Fruit fly (Drosophila melanogaster) whole organism, embryonic: Measurements from ENCODE around the gene CG6163.

ENCODE experiments used
- Antp ChIP-seq: fragments of 200-800 bp; sonication (Bioruptor generic); optimal IDR thresholded peaks from 3 replicates; lab custom pipeline; 2016; ENCODE audit warnings: missing biosample characterization, missing genetic modification characterization
- Atf6 ChIP-seq: fragments of 200-800 bp; sonication (Bioruptor generic); IDR thresholded peaks from 2 replicates; pipeline ENCODE4 v1.3.6; 2022; ENCODE audit warnings: missing biosample characterization, missing genetic modification characterization
- Blimp-1 ChIP-seq: fragments of 200-800 bp; sonication (Bioruptor generic); optimal IDR thresholded peaks from 3 replicates; lab custom pipeline; 2018; ENCODE audit warnings: missing biosample characterization, missing genetic modification characterization, mild to moderate bottlenecking, moderate library complexity, missing genetic modification reagents
- CG11456 ChIP-seq: fragments of 200-800 bp; sonication (Bioruptor generic); IDR thresholded peaks from 3 replicates; pipeline ENCODE4 v1.3.6; 2022; ENCODE audit warnings: missing biosample characterization, missing genetic modification characterization
- CG12219 ChIP-seq: fragments of 200-800 bp; sonication (Bioruptor generic); optimal IDR thresholded peaks from 3 replicates; lab custom pipeline; 2018; ENCODE audit warnings: missing biosample characterization, mild to moderate bottlenecking, missing genetic modification characterization
- CG12769 ChIP-seq: fragments of 200-800 bp; sonication (Bioruptor generic); optimal IDR thresholded peaks from 2 replicates; lab custom pipeline; 2019; ENCODE audit warnings: missing biosample characterization, mild to moderate bottlenecking, missing genetic modification characterization, moderate library complexity
- CG14441 ChIP-seq: fragments of 200-800 bp; sonication (Bioruptor generic); IDR thresholded peaks from 2 replicates; pipeline ENCODE4 v1.3.6; 2022; ENCODE audit warnings: missing biosample characterization, missing genetic modification characterization
- CG3163 ChIP-seq: fragments of 200-800 bp; sonication (Bioruptor generic); optimal IDR thresholded peaks from 3 replicates; lab custom pipeline; 2016; ENCODE audit warnings: missing biosample characterization, missing genetic modification characterization
- CG32532 ChIP-seq: fragments of 200-800 bp; sonication (Bioruptor generic); IDR thresholded peaks from 2 replicates; pipeline ENCODE4 v1.3.6; 2022; ENCODE audit warnings: missing biosample characterization, missing genetic modification characterization
- CG3281 ChIP-seq: fragments of 200-800 bp; sonication (Bioruptor generic); optimal IDR thresholded peaks from 3 replicates; lab custom pipeline; 2017; ENCODE audit warnings: missing biosample characterization, mild to moderate bottlenecking, missing genetic modification characterization
- CG34224 ChIP-seq: fragments of 200-800 bp; sonication (Bioruptor generic); IDR thresholded peaks from 3 replicates; pipeline ENCODE4 v1.3.6; 2022; ENCODE audit warnings: missing biosample characterization, missing genetic modification characterization; ENCODE audit not compliant: partially characterized antibody
- CG5180 ChIP-seq: fragments of 200-800 bp; sonication (Bioruptor generic); optimal IDR thresholded peaks from 3 replicates; lab custom pipeline; 2017; ENCODE audit warnings: missing biosample characterization, missing genetic modification characterization, mild to moderate bottlenecking, moderate library complexity, missing genetic modification reagents
- CG6175 ChIP-seq: fragments of 200-800 bp; sonication (Bioruptor generic); IDR thresholded peaks from 3 replicates; pipeline ENCODE4 v1.3.6; 2022; ENCODE audit warnings: missing biosample characterization, missing genetic modification characterization
- CG8290 ChIP-seq, 3 experiments: fragments of 200-800 bp; sonication (Bioruptor generic); optimal IDR thresholded peaks; 2 replicates each; lab custom pipeline; 2016 to 2019; ENCODE audit warnings: missing biosample characterization in 3 of 3, missing genetic modification characterization in 3 of 3, mild to moderate bottlenecking in 2 of 3, moderate library complexity in 1 of 3
- CG8765 ChIP-seq: fragments of 200-800 bp; sonication (Bioruptor generic); IDR thresholded peaks from 2 replicates; pipeline ENCODE4 v1.3.6; 2022; ENCODE audit warnings: missing biosample characterization, missing genetic modification characterization
- CG9437 ChIP-seq: fragments of 200-800 bp; sonication (Bioruptor generic); optimal IDR thresholded peaks from 2 replicates; lab custom pipeline; 2018; ENCODE audit warnings: missing biosample characterization, mild to moderate bottlenecking, missing genetic modification characterization
- CG9797 ChIP-seq: fragments of 200-800 bp; sonication (Bioruptor generic); optimal IDR thresholded peaks from 3 replicates; lab custom pipeline; 2018; ENCODE audit warnings: missing biosample characterization, mild to moderate bottlenecking, missing genetic modification characterization
- CG9817 ChIP-seq: fragments of 200-800 bp; sonication (Bioruptor generic); optimal IDR thresholded peaks from 2 replicates; lab custom pipeline; 2018; ENCODE audit warnings: missing biosample characterization, mild to moderate bottlenecking, missing genetic modification characterization, moderate library complexity
- Dbx ChIP-seq: fragments of 200-800 bp; sonication (Bioruptor generic); IDR thresholded peaks from 3 replicates; pipeline ENCODE4 v1.3.6; 2022; ENCODE audit warnings: missing biosample characterization, missing genetic modification characterization
- Drgx ChIP-seq: fragments of 200-800 bp; sonication (Bioruptor generic); IDR thresholded peaks from 2 replicates; pipeline ENCODE4 v1.3.6; 2022; ENCODE audit warnings: missing biosample characterization, missing genetic modification characterization
- ERR ChIP-seq: fragments of 200-800 bp; sonication (Bioruptor generic); optimal IDR thresholded peaks from 2 replicates; lab custom pipeline; 2016; ENCODE audit warnings: missing biosample characterization, missing genetic modification characterization
- HLH4C ChIP-seq: fragments of 200-800 bp; sonication (Bioruptor generic); IDR thresholded peaks from 3 replicates; pipeline ENCODE4 v1.3.6; 2022; ENCODE audit warnings: missing biosample characterization, missing genetic modification characterization; ENCODE audit not compliant: partially characterized antibody
- Hr51 ChIP-seq, 2 experiments: fragments of 200-800 bp; sonication (Bioruptor generic); optimal IDR thresholded peaks; 2 replicates in 1 of 2; 3 replicates in 1 of 2; lab custom pipeline; 2016 to 2018; ENCODE audit warnings: missing biosample characterization in 2 of 2, missing genetic modification characterization in 2 of 2, mild to moderate bottlenecking in 1 of 2, moderate library complexity in 1 of 2
- Lpt ChIP-seq: fragments of >200 bp; optimal IDR thresholded peaks from 2 replicates; lab custom pipeline; 2018; ENCODE audit warnings: missing biosample characterization, missing genetic modification characterization
- Rfx ChIP-seq: fragments of 200-800 bp; sonication (Bioruptor generic); IDR thresholded peaks from 2 replicates; pipeline ENCODE4 v1.3.6; 2022; ENCODE audit warnings: missing biosample characterization, missing genetic modification characterization
- Sox102F ChIP-seq: fragments of 200-800 bp; sonication (Bioruptor generic); optimal IDR thresholded peaks from 2 replicates; lab custom pipeline; 2018; ENCODE audit warnings: missing biosample characterization, mild to moderate bottlenecking, missing genetic modification characterization, moderate library complexity
- Stat92E ChIP-seq, 3 experiments: fragments of >200 bp in 2 of 3; fragments of 200-800 bp in 1 of 3; sonication (Bioruptor generic) in 1 of 3; optimal IDR thresholded peaks; 2 replicates each; lab custom pipeline; 2017 to 2019; ENCODE audit warnings: missing biosample characterization in 3 of 3, missing genetic modification characterization in 3 of 3, mild to moderate bottlenecking in 1 of 3, moderate library complexity in 1 of 3
- YL-1 ChIP-seq: fragments of 200-800 bp; sonication (Bioruptor generic); optimal IDR thresholded peaks from 3 replicates; lab custom pipeline; 2017; ENCODE audit warnings: missing biosample characterization, mild to moderate bottlenecking, missing genetic modification characterization
- abd-A ChIP-seq: fragments of 200-800 bp; sonication (Bioruptor generic); optimal IDR thresholded peaks from 3 replicates; lab custom pipeline; 2019; ENCODE audit warnings: missing biosample characterization, mild to moderate bottlenecking, missing genetic modification characterization, moderate library complexity
- aop ChIP-seq: fragments of 200-800 bp; sonication (Bioruptor generic); IDR thresholded peaks from 2 replicates; pipeline ENCODE4 v1.3.6; 2022; ENCODE audit warnings: missing biosample characterization, missing genetic modification characterization
- ara ChIP-seq: fragments of 200-800 bp; sonication (Bioruptor generic); IDR thresholded peaks from 2 replicates; pipeline ENCODE4 v1.3.6; 2022; ENCODE audit warnings: missing biosample characterization, missing genetic modification characterization
- cg ChIP-seq: fragments of 200-800 bp; sonication (Bioruptor generic); optimal IDR thresholded peaks from 3 replicates; lab custom pipeline; 2019; ENCODE audit warnings: missing biosample characterization, mild to moderate bottlenecking, missing genetic modification characterization, moderate library complexity
- corto ChIP-seq: fragments of 200-800 bp; sonication (Bioruptor generic); optimal IDR thresholded peaks from 2 replicates; lab custom pipeline; 2016; ENCODE audit warnings: missing biosample characterization, mild to moderate bottlenecking, missing genetic modification characterization, moderate library complexity
- crol ChIP-seq: fragments of 200-800 bp; sonication (Bioruptor generic); IDR thresholded peaks from 2 replicates; pipeline ENCODE4 v1.3.6; 2022; ENCODE audit warnings: missing biosample characterization, missing genetic modification characterization
- h ChIP-seq: fragments of >200 bp; optimal IDR thresholded peaks from 2 replicates; lab custom pipeline; 2017
- hb ChIP-seq: fragments of 200-800 bp; sonication (Bioruptor generic); IDR thresholded peaks from 3 replicates; pipeline ENCODE4 v1.3.6; 2022; ENCODE audit warnings: missing biosample characterization, missing genetic modification characterization; ENCODE audit not compliant: partially characterized antibody
- insv ChIP-seq, 2 experiments: fragments of 200-800 bp; sonication (Bioruptor generic); optimal IDR thresholded peaks; 3 replicates each; lab custom pipeline; 2016 to 2018; ENCODE audit warnings: missing biosample characterization in 2 of 2, missing genetic modification characterization in 2 of 2
- lmd ChIP-seq: fragments of 200-800 bp; sonication (Bioruptor generic); IDR thresholded peaks from 2 replicates; pipeline ENCODE4 v1.3.6; 2022; ENCODE audit warnings: missing biosample characterization, missing genetic modification characterization
- mirr ChIP-seq: fragments of 200-800 bp; sonication (Bioruptor generic); optimal IDR thresholded peaks from 3 replicates; lab custom pipeline; 2018; ENCODE audit warnings: missing biosample characterization, mild to moderate bottlenecking, missing genetic modification characterization
- sc ChIP-seq, 3 experiments: fragments of >200 bp in 2 of 3; fragments of 200-800 bp in 1 of 3; sonication (Bioruptor generic) in 1 of 3; optimal IDR thresholded peaks; 2 replicates in 2 of 3; 3 replicates in 1 of 3; lab custom pipeline; 2017; ENCODE audit warnings: mild to moderate bottlenecking in 1 of 3, missing biosample characterization in 1 of 3, missing genetic modification characterization in 1 of 3, missing genetic modification reagents in 1 of 3
- sens ChIP-seq: fragments of 200-800 bp; sonication (Bioruptor generic); peaks from one replicate; lab custom pipeline; 2016; ENCODE audit warnings: missing biosample characterization, missing genetic modification characterization
- sqz ChIP-seq: fragments of 200-800 bp; sonication (Bioruptor generic); optimal IDR thresholded peaks from 3 replicates; lab custom pipeline; 2018; ENCODE audit warnings: missing biosample characterization, mild to moderate bottlenecking, missing genetic modification characterization
- tgo ChIP-seq: fragments of 200-800 bp; sonication (Bioruptor generic); IDR thresholded peaks from 3 replicates; pipeline ENCODE4 v1.3.6; 2022; ENCODE audit warnings: missing biosample characterization, missing genetic modification characterization
- usp ChIP-seq: fragments of >200 bp; optimal IDR thresholded peaks from 2 replicates; lab custom pipeline; 2017; ENCODE audit warnings: missing biosample characterization, missing genetic modification characterization
- wor ChIP-seq: fragments of 200-800 bp; sonication (Bioruptor generic); IDR thresholded peaks from 2 replicates; pipeline ENCODE4 v1.3.6; 2022; ENCODE audit warnings: missing biosample characterization, missing genetic modification characterization

Gene CG6163

DNA sequence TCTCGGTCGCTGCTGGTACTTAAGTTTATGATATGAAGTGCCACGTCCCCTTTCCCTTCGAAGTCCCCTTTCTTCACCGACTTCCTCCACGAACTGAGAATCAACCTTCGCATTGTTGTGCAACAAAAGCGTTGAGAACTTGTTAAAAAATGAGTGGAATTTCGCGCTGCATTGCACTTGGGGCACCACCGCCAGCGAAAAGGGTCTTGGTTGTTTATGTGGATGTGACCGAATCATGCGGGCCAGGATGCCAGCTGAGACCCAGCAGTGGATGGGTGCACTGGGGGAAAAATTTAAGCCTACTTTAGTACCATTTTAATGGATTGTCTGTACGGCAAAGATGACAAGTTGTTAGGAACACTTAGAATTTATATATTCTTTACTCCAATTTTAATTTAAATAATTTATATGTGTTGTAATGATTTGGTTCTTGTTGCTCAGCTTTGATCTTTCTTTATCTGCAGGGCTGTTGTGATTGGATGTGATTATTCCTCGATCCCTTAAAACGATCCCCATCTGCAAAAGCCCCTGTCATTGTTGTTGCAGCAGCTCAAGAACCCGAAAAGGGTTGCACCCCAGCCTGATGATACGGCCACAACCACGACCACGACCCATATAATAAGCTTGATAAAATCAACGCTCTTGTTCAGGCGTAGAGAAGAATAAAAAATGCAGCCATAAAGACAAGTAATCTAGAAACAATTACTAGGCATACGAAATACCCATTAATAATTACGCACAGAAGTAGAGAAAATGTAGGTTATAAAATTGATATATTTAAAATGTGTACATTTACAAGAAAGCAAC lies 17.5 kb upstream of the CG6163 start (continued):
- TF ChIP-seq Stat92E (GFP tag; optimal IDR thresholded peaks at IDR 0.05; lab: Kevin White, UChicago) (no peak), Atf6 (GFP tag; lab: Robert Waterston, UW) (no peak), sqz (GFP tag; lab: Kevin White, UChicago) (peak; percentile 39), corto (GFP tag; lab: Kevin White, UChicago) (peak; percentile 9), crol (GFP tag; lab: Robert Waterston, UW) (peak; percentile 87), abd-A (no peak)

DNA sequence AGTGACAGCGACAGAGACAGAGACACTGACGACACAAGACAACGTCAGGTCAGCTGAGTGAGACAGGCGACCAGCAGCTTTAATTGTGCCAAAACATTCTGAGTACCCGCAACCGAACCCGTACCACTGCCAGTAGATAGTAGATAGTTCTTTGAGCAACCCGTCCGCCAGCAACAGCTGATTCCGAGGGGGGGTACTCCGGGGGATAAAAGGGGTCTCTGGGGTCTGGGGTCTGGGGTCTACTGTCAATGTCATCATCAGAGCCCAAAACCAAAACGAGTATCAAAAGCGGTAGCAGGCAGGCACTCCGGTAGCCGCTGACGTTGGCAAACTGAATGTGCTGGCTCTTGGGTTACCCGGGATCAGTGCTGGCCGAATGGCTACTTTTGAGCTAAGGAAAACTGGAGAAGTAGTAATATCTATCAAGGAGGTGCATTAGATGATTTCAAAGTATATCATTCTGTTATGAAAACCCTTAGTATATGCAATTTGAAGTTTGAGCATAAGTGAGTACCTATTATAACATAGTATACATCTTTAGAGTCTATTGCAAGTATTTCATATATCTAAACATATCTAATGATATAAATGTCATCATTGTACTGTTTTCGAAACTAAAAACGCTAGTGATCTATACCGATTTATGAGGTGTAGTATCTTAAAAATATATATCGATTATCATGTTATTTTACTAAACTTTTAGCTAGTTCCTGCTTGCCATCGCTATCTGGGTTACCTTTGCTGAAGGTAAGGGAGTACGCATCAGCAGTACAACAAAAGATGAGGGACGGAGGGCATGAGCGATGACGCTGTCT lies 16.6 kb upstream of the CG6163 start:
- TF ChIP-seq ara (GFP tag; lab: Robert Waterston, UW) = no peak
- no peak for TF ChIP-seq usp (GFP tag; lab: Kevin White, UChicago)
- TF ChIP-seq ERR (GFP tag; lab: Kevin White, UChicago) = no peak
- no peak for TF ChIP-seq Blimp-1 (GFP tag; lab: Kevin White, UChicago)
- 0 out of 3 replicates have a peak, but pooled peaks have one; percentile 27 for TF ChIP-seq CG6175
- no peak for TF ChIP-seq sc (optimal IDR thresholded peaks at IDR 0.05; lab: Kevin White, UChicago)
- TF ChIP-seq sc (GFP tag; optimal IDR thresholded peaks at IDR 0.05; lab: Kevin White, UChicago) = no peak
- TF ChIP-seq CG14441 = peak; percentile 7; the same call in 1 of the 2 replicates
- no peak for TF ChIP-seq h (lab: Kevin White, UChicago)
- TF ChIP-seq insv (GFP tag; optimal IDR thresholded peaks at IDR 0.05; lab: Kevin White, UChicago) = no peak
- no peak for TF ChIP-seq CG5180 (GFP tag; lab: Kevin White, UChicago)
- no peak for TF ChIP-seq CG12219
- TF ChIP-seq Sox102F (GFP tag; lab: Kevin White, UChicago) = no peak
- no peak for TF ChIP-seq Drgx (GFP tag; lab: Robert Waterston, UW)
- TF ChIP-seq Rfx (GFP tag; lab: Robert Waterston, UW) = peak; percentile 45
- no peak for TF ChIP-seq CG34224 (GFP tag; lab: Robert Waterston, UW)
- TF ChIP-seq CG11456 (GFP tag; lab: Robert Waterston, UW) = no peak; the same call in 2 of the 3 replicates
- no peak for TF ChIP-seq CG8290 (GFP tag; optimal IDR thresholded peaks at IDR 0.05; lab: Kevin White, UChicago)
- TF ChIP-seq CG8290 (tag; optimal IDR thresholded peaks at IDR 0.05; lab: Kevin White, UChicago) = peak in 1 of 2 experiments; percentile 45
- TF ChIP-seq CG32532 = peak; percentile 20; the same call in 1 of the 2 replicates
- peak; percentile 48; the same call in 1 of the 3 replicates for TF ChIP-seq Dbx (GFP tag; lab: Robert Waterston, UW)
- TF ChIP-seq hb = no peak
- no peak for TF ChIP-seq CG9797 (GFP tag; lab: Kevin White, UChicago)
- TF ChIP-seq CG9817 (tag; lab: Kevin White, UChicago) = no peak
- no peak for TF ChIP-seq Lpt (GFP tag; lab: Kevin White, UChicago)
- peak in 1 of 2 experiments; percentile 7 for TF ChIP-seq Hr51 (GFP tag; optimal IDR thresholded peaks at IDR 0.05; lab: Kevin White, UChicago)
- peak; percentile 57 for TF ChIP-seq CG12769 (tag; lab: Kevin White, UChicago)
- no peak for TF ChIP-seq CG8765
- no peak for TF ChIP-seq YL-1 (GFP tag; lab: Kevin White, UChicago)
- no peak for TF ChIP-seq CG3163
- no peak for TF ChIP-seq wor (GFP tag; lab: Robert Waterston, UW)
- peak; percentile 12; the same call in 1 of the 2 replicates for TF ChIP-seq lmd (GFP tag; lab: Robert Waterston, UW)
- TF ChIP-seq Antp (GFP tag; lab: Kevin White, UChicago) = no peak
- peak; percentile 69 for TF ChIP-seq sens (GFP tag; lab: Kevin White, UChicago)
- no peak for TF ChIP-seq cg
- TF ChIP-seq CG3281 = peak; percentile 15
- TF ChIP-seq CG9437 = no peak
- peak; percentile 16; the same call in 1 of the 3 replicates for TF ChIP-seq tgo (GFP tag; lab: Robert Waterston, UW)
- no peak for TF ChIP-seq HLH4C (GFP tag; lab: Robert Waterston, UW)
- TF ChIP-seq aop (GFP tag; lab: Robert Waterston, UW) = no peak
- TF ChIP-seq mirr (GFP tag; lab: Kevin White, UChicago) = peak; percentile 48
